Worm (Caenorhabditis elegans) whole organism, L4 larva: Measurements from ENCODE around the gene srj-9.

ENCODE experiments used
- D1046.2 ChIP-seq: fragments of 200-800 bp; sonication (Bioruptor generic); IDR thresholded peaks from 2 replicates; pipeline ENCODE4 v1.3.6; 2022; ENCODE audit warnings: missing genetic modification characterization, missing compliant biosample characterization
- F10B5.3 ChIP-seq: sonication (generic microtip); optimal IDR thresholded peaks from 2 replicates; lab custom pipeline; 2016; ENCODE audit warnings: mild to moderate bottlenecking, missing genetic modification characterization, missing compliant biosample characterization
- Y105C5A.15 ChIP-seq: fragments of 200-800 bp; sonication (Bioruptor generic); IDR thresholded peaks from 2 replicates; pipeline ENCODE4 v1.3.6; 2022; ENCODE audit warnings: missing genetic modification characterization, missing compliant biosample characterization
- Y75B8A.6 ChIP-seq: fragments of 200-800 bp; sonication (Bioruptor generic); IDR thresholded peaks from 2 replicates; pipeline ENCODE4 v1.3.6; 2022; ENCODE audit warnings: missing genetic modification reagents, missing genetic modification characterization, missing compliant biosample characterization
- ZK337.2 ChIP-seq: fragments of 200-800 bp; sonication (Bioruptor generic); IDR thresholded peaks from 2 replicates; pipeline ENCODE4 v1.3.6; 2022; ENCODE audit warnings: missing genetic modification reagents, missing genetic modification characterization, missing compliant biosample characterization
- aha-1 ChIP-seq: fragments of 150-350 bp; peaks from one replicate; lab custom pipeline; 2014; ENCODE audit warnings: missing biosample characterization, missing genetic modification characterization
- aly-2 ChIP-seq: sonication (generic microtip); optimal IDR thresholded peaks from 2 replicates; lab custom pipeline; 2018; ENCODE audit warnings: missing biosample characterization, missing genetic modification characterization
- ceh-20 ChIP-seq: fragments of 200-800 bp; sonication (Bioruptor generic); IDR thresholded peaks from 2 replicates; pipeline ENCODE4 v1.3.6; 2022; ENCODE audit warnings: missing genetic modification reagents, missing genetic modification characterization, missing compliant biosample characterization
- ceh-44 ChIP-seq: fragments of 200-800 bp; sonication (Bioruptor generic); IDR thresholded peaks from 2 replicates; pipeline ENCODE4 v1.3.6; 2022; ENCODE audit warnings: missing genetic modification reagents, missing genetic modification characterization, missing compliant biosample characterization
- ceh-82 ChIP-seq: sonication (generic microtip); optimal IDR thresholded peaks from 2 replicates; lab custom pipeline; 2017; ENCODE audit warnings: missing biosample characterization, missing genetic modification characterization
- ctbp-1 ChIP-seq: fragments of 200-800 bp; sonication (Bioruptor generic); IDR thresholded peaks from 2 replicates; pipeline ENCODE4 v1.3.6; 2022; ENCODE audit warnings: missing genetic modification reagents, missing genetic modification characterization, missing compliant biosample characterization
- daf-16 ChIP-seq, 3 experiments: sonication (generic microtip); optimal IDR thresholded peaks; 2 replicates each; lab custom pipeline; 2016 to 2017; ENCODE audit warnings: missing genetic modification characterization in 3 of 3, missing genetic modification reagents in 3 of 3, mild to moderate bottlenecking in 2 of 3, missing compliant biosample characterization in 2 of 3, missing biosample characterization in 1 of 3, moderate library complexity in 1 of 3
- daf-8 ChIP-seq: fragments of 200-800 bp; sonication (Bioruptor generic); IDR thresholded peaks from 2 replicates; pipeline ENCODE4 v1.3.6; 2022; ENCODE audit warnings: missing genetic modification characterization, missing compliant biosample characterization
- dmd-9 ChIP-seq: fragments of 200-800 bp; sonication (Bioruptor generic); IDR thresholded peaks from 2 replicates; pipeline ENCODE4 v1.3.6; 2022; ENCODE audit warnings: missing genetic modification reagents, missing genetic modification characterization, missing compliant biosample characterization
- dve-1 ChIP-seq: sonication (generic microtip); optimal IDR thresholded peaks from 2 replicates; lab custom pipeline; 2017; ENCODE audit warnings: antibody characterized with exemption, mild to moderate bottlenecking, missing genetic modification characterization, missing compliant biosample characterization; ENCODE audit not compliant: insufficient read depth
- jun-1 ChIP-seq: fragments of 150-350 bp; optimal IDR thresholded peaks from 2 replicates; lab custom pipeline; 2014; ENCODE audit warnings: missing biosample characterization, missing genetic modification reagents, missing genetic modification characterization
- lin-1 ChIP-seq: fragments of 200-800 bp; sonication (Bioruptor generic); IDR thresholded peaks from 2 replicates; pipeline ENCODE4 v1.3.6; 2022; ENCODE audit warnings: missing genetic modification reagents, missing genetic modification characterization, missing compliant biosample characterization
- lin-13 ChIP-seq: fragments of 150-350 bp; optimal IDR thresholded peaks from 2 replicates; lab custom pipeline; 2014; ENCODE audit warnings: missing biosample characterization, missing genetic modification reagents, missing genetic modification characterization
- lin-38 ChIP-seq: fragments of 200-800 bp; sonication (Bioruptor generic); IDR thresholded peaks from 2 replicates; pipeline ENCODE4 v1.3.6; 2022; ENCODE audit warnings: missing genetic modification reagents, missing genetic modification characterization, missing compliant biosample characterization
- lir-3 ChIP-seq: sonication (generic microtip); optimal IDR thresholded peaks from 2 replicates; lab custom pipeline; 2016; ENCODE audit warnings: mild to moderate bottlenecking, missing genetic modification characterization, missing compliant biosample characterization
- madf-5 ChIP-seq, 2 experiments: fragments of 200-800 bp; sonication (Bioruptor generic); IDR thresholded peaks; 2 replicates each; pipeline ENCODE4 v1.3.6; 2022; ENCODE audit warnings: missing compliant biosample characterization in 2 of 2, missing genetic modification characterization in 2 of 2
- mxl-3 ChIP-seq: fragments of 200-800 bp; sonication (Bioruptor generic); optimal IDR thresholded peaks from 2 replicates; lab custom pipeline; 2018; ENCODE audit warnings: mild to moderate bottlenecking, missing genetic modification characterization, missing compliant biosample characterization
- nhr-102 ChIP-seq: sonication (generic microtip); optimal IDR thresholded peaks from 2 replicates; lab custom pipeline; 2016; ENCODE audit warnings: mild to moderate bottlenecking, missing genetic modification characterization, moderate library complexity, missing compliant biosample characterization
- nhr-11 ChIP-seq: fragments of 150-350 bp; optimal IDR thresholded peaks from 2 replicates; lab custom pipeline; 2014; ENCODE audit warnings: missing biosample characterization, missing genetic modification characterization
- nhr-28 ChIP-seq: fragments of 150-350 bp; optimal IDR thresholded peaks from 2 replicates; lab custom pipeline; 2014; ENCODE audit warnings: missing biosample characterization, missing genetic modification characterization
- nhr-41 ChIP-seq: fragments of 200-800 bp; sonication (Bioruptor generic); IDR thresholded peaks from 2 replicates; pipeline ENCODE4 v1.3.6; 2022; ENCODE audit warnings: missing genetic modification reagents, missing genetic modification characterization, missing compliant biosample characterization
- nhr-77 ChIP-seq: fragments of 150-350 bp; optimal IDR thresholded peaks from 2 replicates; lab custom pipeline; 2014; ENCODE audit warnings: missing biosample characterization, missing genetic modification characterization
- pha-4 ChIP-seq, 2 experiments: fragments of 150-350 bp in 1 of 2; fragments of 200-800 bp in 1 of 2; sonication (Bioruptor generic) in 1 of 2; IDR thresholded peaks in 1 of 2; optimal IDR thresholded peaks in 1 of 2; 2 replicates each; pipeline versions ENCODE4 v1.3.6 to Lab custom; 2014 to 2022; ENCODE audit warnings: missing genetic modification characterization in 2 of 2, missing genetic modification reagents in 2 of 2, missing biosample characterization in 1 of 2, missing compliant biosample characterization in 1 of 2
- pqm-1 ChIP-seq: sonication (generic microtip); optimal IDR thresholded peaks from 2 replicates; lab custom pipeline; 2017; ENCODE audit warnings: missing biosample characterization, missing genetic modification characterization
- rbr-2 ChIP-seq: sonication (generic microtip); optimal IDR thresholded peaks from 2 replicates; lab custom pipeline; 2016; ENCODE audit warnings: missing genotype, missing genetic modification characterization, missing compliant biosample characterization
- sdz-12 ChIP-seq: fragments of 200-800 bp; sonication (Bioruptor generic); optimal IDR thresholded peaks from 2 replicates; lab custom pipeline; 2018; ENCODE audit warnings: mild to moderate bottlenecking, missing genetic modification characterization, missing compliant biosample characterization
- tra-1 ChIP-seq: fragments of 200-800 bp; sonication (Bioruptor generic); IDR thresholded peaks from 2 replicates; pipeline ENCODE4 v1.3.6; 2022; ENCODE audit warnings: missing genetic modification reagents, missing genetic modification characterization, missing compliant biosample characterization
- unc-62 ChIP-seq, 3 experiments: fragments of 150-350 bp in 1 of 3; sonication (generic microtip); optimal IDR thresholded peaks in 2 of 3; peaks in 1 of 3; 1 replicate in 1 of 3; 2 replicates in 2 of 3; lab custom pipeline; 2014 to 2017; ENCODE audit warnings: missing biosample characterization in 3 of 3, missing genetic modification characterization in 3 of 3, missing genetic modification reagents in 3 of 3, missing genotype in 1 of 3

The srj-9 gene

DNA sequence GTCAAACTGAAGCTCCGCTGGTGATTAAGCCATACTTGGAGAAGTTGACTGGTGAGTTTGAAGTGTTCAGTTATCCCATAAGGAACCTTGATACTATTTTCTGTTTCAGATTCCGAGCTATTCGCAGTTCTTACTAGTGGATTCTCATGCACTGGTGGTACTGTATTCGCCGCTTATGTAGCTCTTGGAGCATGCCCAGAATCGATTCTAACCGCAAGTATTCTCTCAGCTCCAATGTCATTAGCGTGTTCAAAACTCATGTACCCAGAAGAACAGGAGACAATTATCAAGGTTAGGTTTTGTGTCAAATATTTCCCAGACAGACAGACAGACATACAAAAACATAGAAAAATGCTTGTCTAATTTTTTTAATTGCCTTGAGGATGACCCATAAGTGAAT lies 33.2 kb downstream of the srj-9 start:
- TF ChIP-seq ceh-44 (GFP tag; lab: Robert Waterston, UW) (no peak), unc-62 (GFP tag; optimal IDR thresholded peaks at IDR 0.05 in 1 of 2; lab: Kevin White, UChicago) (peak in 1 of 2 experiments; percentile 92), unc-62 (tag; optimal IDR thresholded peaks at IDR 0.05; lab: Kevin White, UChicago) (no peak)

DNA sequence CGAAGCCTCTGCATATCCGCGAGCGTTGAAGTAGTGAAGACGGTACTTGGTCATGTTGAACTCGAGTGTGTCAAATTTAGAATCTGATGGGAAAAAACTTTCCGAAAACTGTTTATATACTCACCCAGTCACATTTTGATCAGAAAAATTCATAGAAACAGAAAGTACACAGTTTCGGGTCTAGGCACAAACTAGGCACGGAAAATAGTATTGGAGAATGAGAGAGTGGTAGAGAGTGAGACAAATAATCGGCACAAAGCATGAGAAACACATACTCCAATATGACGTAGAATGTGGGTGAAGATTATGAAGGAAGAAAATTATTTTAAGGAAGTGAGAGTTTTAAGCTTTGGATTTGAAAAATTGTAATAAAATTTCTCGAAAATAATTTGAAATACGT lies 36.7 kb downstream of the srj-9 start, which contains the start of gene gst-33:
Gene gst-33 (minus strand): TSS at position 127 of the 400 bp plus-strand sequence.
- TF ChIP-seq nhr-102 (tag; lab: Kevin White, UChicago) (peak; percentile 97), pqm-1 (tag; lab: Kevin White, UChicago) (peak; percentile 50), madf-5 (GFP tag; IDR thresholded peaks at IDR 0.05; lab: Robert Waterston, UW) (no peak), daf-16 (GFP tag; optimal IDR thresholded peaks at IDR 0.05; lab: Kevin White, UChicago) (no peak), daf-16 (tag; optimal IDR thresholded peaks at IDR 0.05; lab: Kevin White, UChicago) (peak; percentile 87), nhr-28 (tag; lab: Kevin White, UChicago) (peak; percentile 98), nhr-77 (tag; lab: Kevin White, UChicago) (peak; percentile 50)

DNA sequence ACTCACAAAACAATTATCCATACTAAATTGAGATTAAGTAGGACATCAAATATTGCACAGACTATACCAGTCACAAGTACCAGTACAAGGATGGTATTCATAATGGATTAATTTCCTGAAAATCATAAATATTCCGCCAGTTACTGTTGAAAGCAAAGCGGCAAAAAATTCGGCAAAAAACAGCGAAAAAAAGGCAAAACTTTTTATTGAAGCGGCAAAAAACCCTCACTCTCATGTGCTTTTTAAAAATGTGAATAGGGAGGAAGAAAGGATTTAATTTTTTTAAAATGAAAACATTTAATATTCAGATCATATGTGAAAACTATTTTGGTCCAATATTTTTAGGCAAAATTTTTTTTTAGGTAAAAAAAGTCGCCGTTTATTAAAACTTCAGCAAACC lies 39.0 kb downstream of the srj-9 start, which contains the start of gene srbc-29:
Gene srbc-29 (minus strand): TSS at position 101 of the 400 bp plus-strand sequence.
- no peak for TF ChIP-seq D1046.2
- no peak for TF ChIP-seq ctbp-1 (GFP tag; lab: Robert Waterston, UW)
- no peak for TF ChIP-seq Y75B8A.6 (GFP tag; lab: Robert Waterston, UW)
- no peak for TF ChIP-seq nhr-11 (tag; lab: Kevin White, UChicago)
- no peak for TF ChIP-seq lir-3 (tag; lab: Kevin White, UChicago)
- TF ChIP-seq lin-13 (GFP tag; lab: Kevin White, UChicago) = no peak
- no peak for TF ChIP-seq pha-4 (GFP tag; IDR thresholded peaks at IDR 0.05; lab: Robert Waterston, UW)
- TF ChIP-seq pha-4 (tag; optimal IDR thresholded peaks at IDR 0.05; lab: Kevin White, UChicago) = no peak
- no peak for TF ChIP-seq ceh-20 (GFP tag; lab: Robert Waterston, UW)
- TF ChIP-seq ZK337.2 = no peak
- TF ChIP-seq lin-1 = no peak
- no peak for TF ChIP-seq nhr-41 (GFP tag; lab: Robert Waterston, UW)
- no peak for TF ChIP-seq nhr-102 (tag; lab: Kevin White, UChicago)
- TF ChIP-seq ceh-82 (tag; lab: Kevin White, UChicago) = no peak
- TF ChIP-seq jun-1 (tag; lab: Kevin White, UChicago) = no peak
- no peak for TF ChIP-seq madf-5 (GFP tag; IDR thresholded peaks at IDR 0.05; lab: Robert Waterston, UW)
- no peak for TF ChIP-seq dmd-9 (GFP tag; lab: Robert Waterston, UW)
- TF ChIP-seq sdz-12 = no peak
- no peak for TF ChIP-seq lin-38 (GFP tag; lab: Robert Waterston, UW)

DNA sequence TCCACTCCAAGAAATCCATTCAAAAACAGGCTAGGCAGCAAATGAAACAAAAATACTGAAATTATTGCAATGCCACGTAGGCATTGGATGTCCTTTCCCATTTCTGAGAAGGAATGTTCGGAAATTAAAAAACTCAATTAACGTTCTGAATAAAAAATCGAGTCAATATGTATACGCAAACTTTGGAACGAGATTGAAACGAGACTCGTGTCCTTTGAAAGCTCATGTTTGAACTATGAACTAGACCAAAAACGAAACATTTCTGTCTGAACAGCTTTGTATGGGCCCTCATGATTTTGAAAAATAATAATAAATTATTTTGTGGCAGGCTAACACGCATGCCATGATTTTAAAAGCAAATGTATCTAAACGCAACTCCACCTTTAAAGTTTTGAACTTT lies 43.3 kb downstream of the srj-9 start, which contains the start of gene oac-2:
Gene oac-2 (minus strand): TSS at position 101 of the 400 bp plus-strand sequence.
- TF ChIP-seq mxl-3 (GFP tag; lab: Kevin White, UChicago) (no peak), F10B5.3 (tag; lab: Kevin White, UChicago) (no peak), dve-1 (tag; lab: Kevin White, UChicago) (no peak)

DNA sequence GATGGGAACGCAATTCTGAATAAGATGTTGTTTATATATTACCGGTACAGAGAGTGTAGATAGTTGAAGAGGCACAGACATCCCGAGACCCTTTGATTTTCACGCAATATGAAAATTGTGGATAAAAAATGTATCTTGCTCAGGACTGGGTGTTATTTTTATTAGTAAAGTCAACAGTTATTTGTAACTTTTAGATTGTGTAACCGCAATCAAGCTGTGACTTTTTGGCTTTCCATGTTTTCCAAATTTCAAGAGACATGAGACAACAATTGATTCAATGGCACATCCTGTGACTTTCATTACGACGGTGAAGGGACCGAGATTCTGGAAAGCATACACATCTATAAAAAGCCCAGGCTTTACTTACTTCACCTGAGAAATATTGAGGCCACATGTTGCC lies 44.5 kb downstream of the srj-9 start:
- TF ChIP-seq daf-8 (GFP tag; lab: Robert Waterston, UW) (no peak), unc-62 (GFP tag; optimal IDR thresholded peaks at IDR 0.05 in 1 of 2; lab: Kevin White, UChicago) (peak in 1 of 2 experiments; percentile 97), unc-62 (tag; optimal IDR thresholded peaks at IDR 0.05; lab: Kevin White, UChicago) (no peak)

DNA sequence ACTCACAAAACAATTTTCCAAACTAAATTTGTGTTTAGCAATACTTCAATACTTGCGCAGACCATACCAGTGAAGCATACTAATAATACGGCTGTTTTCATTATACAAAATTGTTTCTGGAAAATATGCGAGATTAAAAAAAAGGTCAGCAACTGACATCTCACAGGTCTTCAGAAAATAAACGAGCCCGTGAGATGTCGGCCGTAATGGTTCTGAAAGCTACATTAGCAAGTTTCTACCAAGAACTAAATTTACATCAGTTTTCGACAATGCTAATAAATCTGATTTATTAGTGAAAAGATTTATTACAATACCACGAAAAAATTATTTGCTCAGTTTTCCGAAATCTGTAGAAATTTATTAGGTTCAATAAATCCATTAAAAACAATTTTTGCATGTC lies 45.8 kb downstream of the srj-9 start, which contains the start of gene srbc-31:
Gene srbc-31 (minus strand): TSS at position 101 of the 400 bp plus-strand sequence.
- TF ChIP-seq aha-1 (no peak), tra-1 (GFP tag; lab: Robert Waterston, UW) (no peak), Y105C5A.15 (GFP tag; lab: Robert Waterston, UW) (no peak), nhr-28 (tag; lab: Kevin White, UChicago) (no peak), aly-2 (tag; lab: Kevin White, UChicago) (no peak), rbr-2 (tag; lab: Kevin White, UChicago) (no peak)
- TF ChIP-seq, all 104 proteins: peak for 0
